Fruit fly (Drosophila melanogaster): ENCODE results near the gene CG11983.
A peak's percentile ranks its signal among the peaks of the same experiment; 100 is the strongest.

Gene CG11983

DNA sequence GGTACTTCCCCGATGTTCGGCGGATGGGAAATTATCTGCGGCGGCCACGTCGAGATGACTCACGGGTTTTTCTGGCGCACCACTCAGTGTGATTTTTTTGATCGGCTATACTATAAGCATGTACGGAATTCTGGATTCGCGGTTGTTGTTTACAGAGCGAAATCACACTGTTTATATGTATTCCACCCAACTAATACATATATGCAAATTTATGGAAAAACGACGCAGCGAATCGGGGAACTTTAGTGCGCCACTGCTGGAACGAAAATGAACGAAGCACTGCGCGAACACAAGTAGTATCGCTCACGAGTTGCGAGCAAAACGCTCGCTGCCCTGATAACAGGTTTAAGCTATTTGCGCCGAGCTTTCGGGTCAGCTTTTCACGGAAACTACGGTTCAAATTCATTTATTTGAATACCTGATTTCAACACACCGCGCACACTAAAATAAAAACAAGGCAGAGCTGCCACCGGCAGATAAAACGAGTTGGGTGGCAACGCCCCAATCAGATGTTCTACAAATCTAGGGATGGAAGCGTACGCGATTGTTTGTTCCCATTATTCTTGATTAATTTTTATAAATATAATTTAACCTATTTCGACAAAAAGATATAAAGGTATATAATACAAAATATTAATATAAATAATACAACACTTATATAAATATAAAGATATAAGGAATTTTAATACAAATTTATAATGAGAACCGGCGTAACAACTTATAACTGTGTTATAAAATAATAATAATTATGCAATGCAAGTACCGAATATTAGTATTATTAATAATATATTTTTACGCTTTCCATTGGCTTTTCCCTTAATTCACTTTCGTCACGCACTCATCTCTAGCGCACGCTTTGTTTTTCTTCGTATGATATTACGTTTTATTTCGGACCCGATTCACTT lies 39.7 kb downstream of the CG11983 start, which contains the start of gene Rel (continued):
- TF ChIP-seq D (optimal IDR thresholded peaks at IDR 0.05) = no peak
- peak; percentile 70 for TF ChIP-seq D (GFP tag; optimal IDR thresholded peaks at IDR 0.05)
- TF ChIP-seq CG10462 (GFP tag; optimal IDR thresholded peaks at IDR 0.05) = peak; percentile 5
- peak; percentile 34 for TF ChIP-seq pb (GFP tag; optimal IDR thresholded peaks at IDR 0.05)
- no peak for TF ChIP-seq B-H1 (GFP tag; IDR thresholded peaks at IDR 0.05)
- TF ChIP-seq CG2116 (GFP tag; optimal IDR thresholded peaks at IDR 0.05) = peak; percentile 33
- TF ChIP-seq CG13296 (GFP tag; optimal IDR thresholded peaks at IDR 0.05) = peak; percentile 75
- TF ChIP-seq Hmr (GFP tag; optimal IDR thresholded peaks at IDR 0.05) = peak; percentile 34
- peak; percentile 28 for TF ChIP-seq Vsx1 (GFP tag; optimal IDR thresholded peaks at IDR 0.05)
- TF ChIP-seq sr (GFP tag; IDR thresholded peaks at IDR 0.05) = no peak
- 0 out of 2 replicates have a peak, but pooled peaks have one; percentile 44 for TF ChIP-seq CG6272 (GFP tag; IDR thresholded peaks at IDR 0.05)
- TF ChIP-seq Aef1 (GFP tag; IDR thresholded peaks at IDR 0.05) = no peak
- no peak for TF ChIP-seq chn (GFP tag; optimal IDR thresholded peaks at IDR 0.05)
- TF ChIP-seq CG1792 (GFP tag; optimal IDR thresholded peaks at IDR 0.05) = no peak
- TF ChIP-seq Gsc (GFP tag; IDR thresholded peaks at IDR 0.05) = no peak
- no peak for TF ChIP-seq mam (GFP tag; optimal IDR thresholded peaks at IDR 0.05)
- peak; percentile 68 for TF ChIP-seq lab (GFP tag; optimal IDR thresholded peaks at IDR 0.05)
- TF ChIP-seq CG3847 (GFP tag; IDR thresholded peaks at IDR 0.05) = no peak
- no peak for TF ChIP-seq CG11695 (GFP tag; IDR thresholded peaks at IDR 0.05)
- TF ChIP-seq CG2129 (GFP tag; IDR thresholded peaks at IDR 0.05; ENCODE audit: partially characterized antibody) = no peak
- TF ChIP-seq Antp (GFP tag; optimal IDR thresholded peaks at IDR 0.05) = no peak
- no peak for TF ChIP-seq CG4854 (GFP tag; optimal IDR thresholded peaks at IDR 0.05)
- TF ChIP-seq ac (GFP tag; optimal IDR thresholded peaks at IDR 0.05) = no peak
- TF ChIP-seq abd-A (tag; optimal IDR thresholded peaks at IDR 0.05) = peak; percentile 83
- TF ChIP-seq bowl (GFP tag; IDR thresholded peaks at IDR 0.05) = no peak
- peak; percentile 59 for TF ChIP-seq Nf-YB (GFP tag; optimal IDR thresholded peaks at IDR 0.05)
- no peak for TF ChIP-seq Ravus (GFP tag; IDR thresholded peaks at IDR 0.05)
- TF ChIP-seq CG4730 (GFP tag; IDR thresholded peaks at IDR 0.05) = no peak
- TF ChIP-seq jumu (GFP tag; optimal IDR thresholded peaks at IDR 0.05) = no peak
- TF ChIP-seq rib (GFP tag; IDR thresholded peaks at IDR 0.05) = no peak
- TF ChIP-seq wor (GFP tag; IDR thresholded peaks at IDR 0.05) = no peak
- peak; percentile 42 for TF ChIP-seq HmgZ (tag; optimal IDR thresholded peaks at IDR 0.05)
- TF ChIP-seq Xbp1 (GFP tag; optimal IDR thresholded peaks at IDR 0.05) = peak; percentile 46
- TF ChIP-seq CG13894 (tag; optimal IDR thresholded peaks at IDR 0.05) = peak; percentile 97
- TF ChIP-seq schlank (tag; optimal IDR thresholded peaks at IDR 0.05) = peak; percentile 45
- peak; percentile 27 for TF ChIP-seq CG11723 (GFP tag; optimal IDR thresholded peaks at IDR 0.05)
- TF ChIP-seq CG13624 (GFP tag; optimal IDR thresholded peaks at IDR 0.05) = peak; percentile 81
- peak; percentile 63 for TF ChIP-seq tin (GFP tag; optimal IDR thresholded peaks at IDR 0.05)
- TF ChIP-seq sqz (GFP tag; optimal IDR thresholded peaks at IDR 0.05) = peak; percentile 49
- TF ChIP-seq vnd (GFP tag; IDR thresholded peaks at IDR 0.05; ENCODE audit: partially characterized antibody) = no peak
- TF ChIP-seq CG10431 (GFP tag; optimal IDR thresholded peaks at IDR 0.05) = peak; percentile 41
- TF ChIP-seq CG5245 (GFP tag; optimal IDR thresholded peaks at IDR 0.05) = peak; percentile 45
- TF ChIP-seq CG18619 (GFP tag; optimal IDR thresholded peaks at IDR 0.05) = peak; percentile 70
- TF ChIP-seq Hr39 (optimal IDR thresholded peaks at IDR 0.05) = no peak
- TF ChIP-seq ro (GFP tag; IDR thresholded peaks at IDR 0.05) = no peak
- TF ChIP-seq Med (GFP tag) = peak; percentile 88
- TF ChIP-seq caup (GFP tag; optimal IDR thresholded peaks at IDR 0.05; ENCODE audit: severe bottlenecking) = peak; percentile 52
- TF ChIP-seq Atf-2 (GFP tag; optimal IDR thresholded peaks at IDR 0.05) = no peak
- TF ChIP-seq pho (GFP tag; optimal IDR thresholded peaks at IDR 0.05) = peak; percentile 24
- no peak for TF ChIP-seq tll (GFP tag; optimal IDR thresholded peaks at IDR 0.05)

All from whole organism, embryonic.